Worm (Caenorhabditis elegans) whole organism, mixed stage, embryonic: ENCODE measurements around the gene C51E3.10.

Experiments
- ces-1 ChIP-seq: fragments of 150-350 bp; optimal IDR thresholded peaks from 2 replicates; lab custom pipeline; 2014; ENCODE audit warnings: missing biosample characterization, missing genetic modification reagents, missing genetic modification characterization
- flh-1 ChIP-seq: fragments of 200-800 bp; sonication (Bioruptor generic); optimal IDR thresholded peaks from 2 replicates; lab custom pipeline; 2018; ENCODE audit warnings: mild to moderate bottlenecking, missing genetic modification characterization, moderate library complexity, missing compliant biosample characterization
- nhr-12 ChIP-seq: fragments of 150-350 bp; optimal IDR thresholded peaks from 2 replicates; lab custom pipeline; 2014; ENCODE audit warnings: missing biosample characterization, missing genetic modification characterization
- nhr-237 ChIP-seq: fragments of 150-350 bp; optimal IDR thresholded peaks from 2 replicates; lab custom pipeline; 2014; ENCODE audit warnings: missing biosample characterization, missing genetic modification characterization
- sptf-1 ChIP-seq: sonication (generic microtip); optimal IDR thresholded peaks from 2 replicates; lab custom pipeline; 2017; ENCODE audit warnings: mild to moderate bottlenecking, missing genetic modification characterization, moderate library complexity, missing compliant biosample characterization

DNA sequence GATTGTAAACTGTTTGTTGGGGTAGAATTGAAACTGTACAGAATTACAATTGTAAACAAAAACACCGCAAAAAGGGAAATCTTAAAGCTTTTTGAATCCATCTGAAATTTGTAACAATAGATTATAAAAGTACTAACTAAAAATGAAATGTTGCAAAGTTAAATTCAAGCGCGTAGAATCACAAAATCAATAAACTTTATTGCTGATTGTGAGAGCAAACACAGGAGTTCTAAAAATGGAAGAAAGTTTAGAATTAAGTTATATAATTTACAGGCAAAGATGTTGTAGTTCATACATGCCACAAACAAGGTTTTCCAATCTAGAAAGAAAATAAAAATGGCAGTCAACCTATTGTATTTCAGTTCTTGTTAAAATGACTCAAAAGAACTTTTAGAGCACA is 48.7 kb downstream of the C51E3.10 start, which contains the start of gene C08B6.3:
- no peak for TF ChIP-seq flh-1 (GFP tag; lab: Kevin White, UChicago)
- TF ChIP-seq ces-1 (GFP tag; lab: Kevin White, UChicago), result no peak
- TF ChIP-seq nhr-237 (tag; lab: Kevin White, UChicago), result no peak
- no peak for TF ChIP-seq sptf-1 (tag; lab: Kevin White, UChicago)
- no peak for TF ChIP-seq nhr-12 (tag; lab: Kevin White, UChicago)
